Worm (Caenorhabditis elegans): ENCODE results near the gene Y41C4A.21.

Y41C4A.21 gene

ce11 chrIII:11774508-11775000, 42.4 kb downstream of the Y41C4A.21 start, which contains the start of gene immp-1:
Gene immp-1 (plus strand): TSS chrIII:11774950.
- TF ChIP-seq sem-2 (GFP tag; optimal IDR thresholded peaks at IDR 0.05): no peak
- no peak for TF ChIP-seq nhr-76 (tag; optimal IDR thresholded peaks at IDR 0.05)
- no peak for TF ChIP-seq tbx-8 (GFP tag; optimal IDR thresholded peaks at IDR 0.05)
- TF ChIP-seq hlh-1 (tag; optimal IDR thresholded peaks at IDR 0.05): no peak
- TF ChIP-seq blmp-1 (tag; optimal IDR thresholded peaks at IDR 0.05): peak; percentile 71
- peak; percentile 19 for TF ChIP-seq lsy-2 (tag; optimal IDR thresholded peaks at IDR 0.05)
- peak; percentile 16 for TF ChIP-seq ces-1 (GFP tag; optimal IDR thresholded peaks at IDR 0.05)

ce11 chrIII:11777321-11777720, 45.2 kb downstream of the Y41C4A.21 start, which contains the start of gene mdt-21:
Gene mdt-21 (plus strand): TSS chrIII:11777621.
- TF ChIP-seq ceh-83 (GFP tag; optimal IDR thresholded peaks at IDR 0.05) (no peak), pha-4 (tag; optimal IDR thresholded peaks at IDR 0.05) (no peak), snpc-4 (tag; optimal IDR thresholded peaks at IDR 0.05) (no peak), bed-3 (GFP tag; optimal IDR thresholded peaks at IDR 0.05) (no peak), mab-5 (tag; optimal IDR thresholded peaks at IDR 0.05) (no peak), hlh-1 (tag; optimal IDR thresholded peaks at IDR 0.05) (no peak), sem-2 (GFP tag; optimal IDR thresholded peaks at IDR 0.05) (no peak)

ce11 chrIII:11780183-11780664, 48.1 kb downstream of the Y41C4A.21 start, which contains the start of gene C24H11.5:
Gene C24H11.5 (plus strand): TSS chrIII:11780233.
- TF ChIP-seq flh-1 (GFP tag; optimal IDR thresholded peaks at IDR 0.05) (no peak), elt-3 (tag; optimal IDR thresholded peaks at IDR 0.05) (no peak), sptf-1 (tag; optimal IDR thresholded peaks at IDR 0.05) (no peak), mep-1 (tag; optimal IDR thresholded peaks at IDR 0.05) (no peak)

- TF ChIP-seq elt-3 (tag; optimal IDR thresholded peaks at IDR 0.05) (no peak), unc-120 (tag; optimal IDR thresholded peaks at IDR 0.05; ENCODE audit: poor library complexity, severe bottlenecking) (no peak)
Observed at ce11 chrIII:11781800-11782199, 49.6 kb downstream of the Y41C4A.21 start, which contains the start of gene srd-74. Gene srd-74 (plus strand): TSS chrIII:11782100.

All from whole organism, mixed stage, embryonic.